Fruit fly (Drosophila melanogaster): ENCODE measurements around the gene CG45066.

Gene CG45066

DNA sequence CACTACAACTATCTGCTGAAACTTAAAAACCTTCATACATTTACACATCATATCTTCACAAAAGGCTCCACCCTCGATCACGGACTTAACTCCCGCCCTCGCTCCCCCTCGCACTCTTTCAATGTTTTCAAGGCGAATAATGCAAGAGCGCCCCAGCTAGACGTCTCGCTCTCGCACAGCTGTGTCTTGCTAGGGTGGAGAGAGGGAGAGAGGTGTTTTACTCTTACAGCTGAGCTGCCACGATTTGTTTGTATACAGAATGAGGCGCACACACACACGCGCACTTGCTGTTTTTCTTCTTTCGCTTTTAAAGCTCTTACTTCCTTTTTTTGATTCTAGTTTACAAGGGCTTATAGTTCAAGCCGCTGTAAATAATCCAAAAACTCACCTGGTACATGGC is 41.3 kb downstream of the CG45066 start:
- TF ChIP-seq foxo (GFP tag; optimal IDR thresholded peaks at IDR 0.05) (peak in 1 of 2 experiments; percentile 4), N (GFP tag; optimal IDR thresholded peaks at IDR 0.05) (peak; percentile 21), pan (optimal IDR thresholded peaks at IDR 0.05) (no peak), OdsH (GFP tag; optimal IDR thresholded peaks at IDR 0.05) (no peak), Hnf4 (GFP tag; optimal IDR thresholded peaks at IDR 0.05) (no peak), Dif (GFP tag; optimal IDR thresholded peaks at IDR 0.05; ENCODE audit: partially characterized antibody) (peak; percentile 71), brk (GFP tag; optimal IDR thresholded peaks at IDR 0.05) (no peak), HLH106 (tag; optimal IDR thresholded peaks at IDR 0.05) (no peak), Rel (GFP tag; optimal IDR thresholded peaks at IDR 0.05) (no peak), Rel (tag; optimal IDR thresholded peaks at IDR 0.05) (no peak), psq (GFP tag; optimal IDR thresholded peaks at IDR 0.05) (no peak), Mio (GFP tag; optimal IDR thresholded peaks at IDR 0.05) (no peak), CG9705 (GFP tag; optimal IDR thresholded peaks at IDR 0.05) (no peak), woc (GFP tag; optimal IDR thresholded peaks at IDR 0.05) (no peak), rgr (GFP tag; optimal IDR thresholded peaks at IDR 0.05) (no peak), GATAd (GFP tag; optimal IDR thresholded peaks at IDR 0.05) (no peak), dmrt93B (GFP tag; optimal IDR thresholded peaks at IDR 0.05) (no peak), dsf (GFP tag; optimal IDR thresholded peaks at IDR 0.05; ENCODE audit: borderline replicate concordance) (no peak), Abd-B (GFP tag; optimal IDR thresholded peaks at IDR 0.05) (no peak), br (GFP tag; optimal IDR thresholded peaks at IDR 0.05) (no peak), sv (GFP tag; optimal IDR thresholded peaks at IDR 0.05) (no peak), Vsx2 (GFP tag; optimal IDR thresholded peaks at IDR 0.05; ENCODE audit: partially characterized antibody) (no peak), Hr78 (GFP tag; optimal IDR thresholded peaks at IDR 0.05) (no peak), usp (GFP tag; optimal IDR thresholded peaks at IDR 0.05) (no peak), sage (GFP tag; optimal IDR thresholded peaks at IDR 0.05) (no peak), lola (GFP tag; optimal IDR thresholded peaks at IDR 0.05) (no peak), Hr83 (GFP tag; optimal IDR thresholded peaks at IDR 0.05; ENCODE audit: poor library complexity, severe bottlenecking) (no peak), tai (GFP tag; optimal IDR thresholded peaks at IDR 0.05) (no peak), CrebA (GFP tag; optimal IDR thresholded peaks at IDR 0.05; ENCODE audit: borderline replicate concordance) (peak; percentile 12), Myc (optimal IDR thresholded peaks at IDR 0.05) (no peak), dl (GFP tag; optimal IDR thresholded peaks at IDR 0.05; ENCODE audit: insufficient read depth in 1 of 2, partially characterized antibody in 2 of 2) (peak in 1 of 2 experiments; percentile 40), Dfd (GFP tag; optimal IDR thresholded peaks at IDR 0.05) (no peak), CG32264 (GFP tag; optimal IDR thresholded peaks at IDR 0.05) (no peak), ey (GFP tag; optimal IDR thresholded peaks at IDR 0.05) (no peak), fru (GFP tag; optimal IDR thresholded peaks at IDR 0.05) (no peak)
